Fruit fly (Drosophila melanogaster) whole organism, adult: Measurements from ENCODE around the gene CG5506.

Experiments
- CG11617 ChIP-seq: fragments of 200-800 bp; sonication (Bioruptor generic); optimal IDR thresholded peaks from 2 replicates; lab custom pipeline; 2017; ENCODE audit warnings: mild to moderate bottlenecking, missing biosample characterization, missing genetic modification reagents, missing genetic modification characterization
- CG33017 ChIP-seq: fragments of 200-800 bp; sonication (Bioruptor generic); optimal IDR thresholded peaks from 2 replicates; lab custom pipeline; 2018; ENCODE audit warnings: missing biosample characterization, mild to moderate bottlenecking, missing genetic modification characterization, moderate library complexity
- CG5204 ChIP-seq: fragments of 200-800 bp; sonication (Bioruptor generic); optimal IDR thresholded peaks from 2 replicates; lab custom pipeline; 2016; ENCODE audit warnings: missing biosample characterization, missing genetic modification characterization
- CG7045 ChIP-seq: fragments of 200-800 bp; sonication (Bioruptor generic); optimal IDR thresholded peaks from 2 replicates; lab custom pipeline; 2017; ENCODE audit warnings: missing biosample characterization, mild to moderate bottlenecking, missing genetic modification characterization
- CG7101 ChIP-seq: fragments of 200-800 bp; sonication (Bioruptor generic); optimal IDR thresholded peaks from 2 replicates; lab custom pipeline; 2018; ENCODE audit warnings: missing biosample characterization, mild to moderate bottlenecking, missing genetic modification characterization, moderate library complexity
- Crg-1 ChIP-seq: fragments of 200-800 bp; sonication (Bioruptor generic); optimal IDR thresholded peaks from 2 replicates; lab custom pipeline; 2016; ENCODE audit warnings: missing biosample characterization, missing genetic modification characterization
- Mnt ChIP-seq: fragments of 200-800 bp; sonication (Bioruptor generic); optimal IDR thresholded peaks from 2 replicates; lab custom pipeline; 2016; ENCODE audit warnings: missing biosample characterization, mild to moderate bottlenecking, missing genetic modification characterization
- bab1 ChIP-seq: fragments of 200-800 bp; sonication (Bioruptor generic); optimal IDR thresholded peaks from 3 replicates; lab custom pipeline; 2019; ENCODE audit warnings: missing biosample characterization, mild to moderate bottlenecking, missing genetic modification characterization, moderate library complexity
- cnc ChIP-seq, 2 experiments: fragments of >200 bp; optimal IDR thresholded peaks; 2 replicates each; lab custom pipeline; 2017
- kay ChIP-seq: fragments of 200-800 bp; sonication (Bioruptor generic); peaks from one replicate; lab custom pipeline; 2016; ENCODE audit warnings: missing biosample characterization, missing genetic modification characterization, borderline replicate concordance
- ovo ChIP-seq: fragments of 200-800 bp; sonication (Bioruptor generic); optimal IDR thresholded peaks from 2 replicates; lab custom pipeline; 2016; ENCODE audit warnings: missing biosample characterization, missing genetic modification characterization
- toe ChIP-seq: fragments of 200-800 bp; sonication (Bioruptor generic); optimal IDR thresholded peaks from 2 replicates; lab custom pipeline; 2016; ENCODE audit warnings: missing biosample characterization, missing genetic modification characterization

DNA sequence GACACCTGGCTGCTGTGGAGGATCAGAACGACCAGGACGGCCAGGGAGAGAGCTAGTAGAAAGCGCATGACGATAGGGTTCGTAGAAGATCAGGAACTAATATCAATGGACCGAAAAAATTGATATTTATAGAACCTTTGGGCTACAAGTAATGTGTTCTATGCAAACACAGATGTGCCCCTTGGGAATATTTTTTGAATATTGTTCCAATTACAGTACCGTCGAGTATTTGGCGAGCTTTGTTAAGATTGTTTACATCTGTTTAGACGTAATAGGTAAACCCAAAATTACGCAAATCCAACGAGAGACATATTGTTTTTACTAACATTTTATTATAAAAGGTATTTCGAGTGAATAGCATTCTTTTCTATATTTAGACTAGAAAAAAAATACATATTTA, 49.1 kb downstream of the CG5506 start, which contains the start of gene CG32189:
- TF ChIP-seq kay (GFP tag; lab: Kevin White, UChicago) (no peak), CG7045 (no peak), Mnt (GFP tag; lab: Kevin White, UChicago) (no peak), cnc (optimal IDR thresholded peaks at IDR 0.05; lab: Kevin White, UChicago) (no peak), bab1 (no peak), CG7101 (tag; lab: Kevin White, UChicago) (no peak), Crg-1 (GFP tag; lab: Kevin White, UChicago) (no peak), CG5204 (GFP tag; lab: Kevin White, UChicago) (no peak), toe (no peak), CG11617 (GFP tag; lab: Kevin White, UChicago) (no peak), ovo (GFP tag; lab: Kevin White, UChicago) (no peak), CG33017 (tag; lab: Kevin White, UChicago) (no peak)
